Fruit fly (Drosophila melanogaster) whole organism, adult: ENCODE measurements around the gene Elo68beta.

ENCODE experiments used
- CG12768 ChIP-seq: fragments of 200-800 bp; sonication (Bioruptor generic); optimal IDR thresholded peaks from 2 replicates; lab custom pipeline; 2017; ENCODE audit warnings: missing biosample characterization, missing genetic modification characterization, mild to moderate bottlenecking, moderate library complexity, missing genetic modification reagents
- CG33017 ChIP-seq: fragments of 200-800 bp; sonication (Bioruptor generic); optimal IDR thresholded peaks from 2 replicates; lab custom pipeline; 2018; ENCODE audit warnings: missing biosample characterization, mild to moderate bottlenecking, missing genetic modification characterization, moderate library complexity
- CG5204 ChIP-seq: fragments of 200-800 bp; sonication (Bioruptor generic); optimal IDR thresholded peaks from 2 replicates; lab custom pipeline; 2016; ENCODE audit warnings: missing biosample characterization, missing genetic modification characterization
- CG7101 ChIP-seq: fragments of 200-800 bp; sonication (Bioruptor generic); optimal IDR thresholded peaks from 2 replicates; lab custom pipeline; 2018; ENCODE audit warnings: missing biosample characterization, mild to moderate bottlenecking, missing genetic modification characterization, moderate library complexity
- Crg-1 ChIP-seq: fragments of 200-800 bp; sonication (Bioruptor generic); optimal IDR thresholded peaks from 2 replicates; lab custom pipeline; 2016; ENCODE audit warnings: missing biosample characterization, missing genetic modification characterization
- Mnt ChIP-seq: fragments of 200-800 bp; sonication (Bioruptor generic); optimal IDR thresholded peaks from 2 replicates; lab custom pipeline; 2016; ENCODE audit warnings: missing biosample characterization, mild to moderate bottlenecking, missing genetic modification characterization
- cnc ChIP-seq, 2 experiments: fragments of >200 bp; optimal IDR thresholded peaks; 2 replicates each; lab custom pipeline; 2017
- pad ChIP-seq: fragments of 200-800 bp; sonication (Bioruptor generic); optimal IDR thresholded peaks from 3 replicates; lab custom pipeline; 2017; ENCODE audit warnings: missing biosample characterization, missing genetic modification characterization, mild to moderate bottlenecking, moderate library complexity, missing genetic modification reagents
- toe ChIP-seq: fragments of 200-800 bp; sonication (Bioruptor generic); optimal IDR thresholded peaks from 2 replicates; lab custom pipeline; 2016; ENCODE audit warnings: missing biosample characterization, missing genetic modification characterization

DNA sequence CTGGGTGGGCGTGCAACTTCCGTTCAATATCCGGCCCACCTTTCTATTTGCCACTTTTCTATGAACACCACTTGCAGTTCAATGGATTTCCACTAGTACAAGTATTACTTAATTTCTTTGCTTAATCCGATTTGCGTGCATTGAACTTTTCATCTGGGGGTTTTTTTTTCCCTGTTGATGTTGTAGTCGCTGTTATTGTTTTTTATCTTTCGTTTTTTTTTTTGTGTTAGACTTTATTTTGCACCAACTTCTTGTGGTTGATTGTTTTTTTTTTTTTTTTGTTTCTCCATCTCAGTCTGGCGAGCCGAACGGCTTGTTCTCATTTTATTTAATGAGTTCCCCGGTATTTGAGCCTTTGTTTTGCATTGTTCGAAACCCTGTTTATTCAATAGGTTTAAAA, 34.9 kb upstream of the Elo68beta start:
- no peak for TF ChIP-seq pad (GFP tag; lab: Kevin White, UChicago)
- TF ChIP-seq CG5204 (GFP tag; lab: Kevin White, UChicago): no peak
- no peak for TF ChIP-seq Mnt (GFP tag; lab: Kevin White, UChicago)
- no peak for TF ChIP-seq CG12768 (GFP tag; lab: Kevin White, UChicago)
- no peak for TF ChIP-seq cnc (optimal IDR thresholded peaks at IDR 0.05; lab: Kevin White, UChicago)
- no peak for TF ChIP-seq toe
- no peak for TF ChIP-seq CG33017 (tag; lab: Kevin White, UChicago)
- TF ChIP-seq CG7101 (tag; lab: Kevin White, UChicago): no peak
- no peak for TF ChIP-seq Crg-1 (GFP tag; lab: Kevin White, UChicago)
